Fruit fly (Drosophila melanogaster): Measurements from ENCODE around the gene CG46309.

DNA sequence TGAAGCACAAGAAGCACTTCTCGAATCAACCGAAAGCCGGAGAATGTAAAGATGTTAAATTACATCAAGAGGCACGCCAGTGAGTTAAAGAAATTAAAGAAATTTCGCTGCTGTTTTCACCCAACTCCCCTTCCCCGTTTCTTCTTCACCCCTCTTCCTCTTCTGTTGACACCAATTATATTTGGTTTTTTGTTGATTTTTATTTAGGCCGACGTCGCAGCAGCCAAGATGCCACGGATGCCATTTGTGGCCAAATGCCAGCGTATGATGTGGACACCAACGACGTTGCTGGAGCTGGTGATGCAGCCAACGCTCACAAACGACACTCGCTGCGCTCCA is 36.8 kb upstream of the CG46309 start:
- TF ChIP-seq pad (GFP tag; optimal IDR thresholded peaks at IDR 0.05) (no peak), ovo (GFP tag; optimal IDR thresholded peaks at IDR 0.05) (no peak), Hr96 (GFP tag; optimal IDR thresholded peaks at IDR 0.05) (no peak)
